Worm (Caenorhabditis elegans) whole organism, L4 larva: Measurements from ENCODE around the gene K07E3.2.

Experiments used
- F10B5.3 ChIP-seq: sonication (generic microtip); optimal IDR thresholded peaks from 2 replicates; lab custom pipeline; 2016; ENCODE audit warnings: mild to moderate bottlenecking, missing genetic modification characterization, missing compliant biosample characterization
- F26F4.8 ChIP-seq: fragments of 200-800 bp; sonication (Bioruptor generic); conservative IDR thresholded peaks from 2 replicates; pipeline ENCODE4 v1.3.6; 2022; ENCODE audit warnings: missing genetic modification characterization, missing compliant biosample characterization
- F37D6.2 ChIP-seq: sonication (generic microtip); optimal IDR thresholded peaks from 2 replicates; lab custom pipeline; 2016; ENCODE audit warnings: mild to moderate bottlenecking, missing genetic modification characterization, missing compliant biosample characterization
- Y48G9A.11 ChIP-seq: fragments of 200-800 bp; sonication (Bioruptor generic); IDR thresholded peaks from 2 replicates; pipeline ENCODE4 v1.3.6; 2022; ENCODE audit warnings: missing genetic modification reagents, missing genetic modification characterization, missing compliant biosample characterization
- Y75B8A.6 ChIP-seq: fragments of 200-800 bp; sonication (Bioruptor generic); IDR thresholded peaks from 2 replicates; pipeline ENCODE4 v1.3.6; 2022; ENCODE audit warnings: missing genetic modification reagents, missing genetic modification characterization, missing compliant biosample characterization
- aha-1 ChIP-seq: fragments of 150-350 bp; peaks from one replicate; lab custom pipeline; 2014; ENCODE audit warnings: missing biosample characterization, missing genetic modification characterization
- ceh-20 ChIP-seq: fragments of 200-800 bp; sonication (Bioruptor generic); IDR thresholded peaks from 2 replicates; pipeline ENCODE4 v1.3.6; 2022; ENCODE audit warnings: missing genetic modification reagents, missing genetic modification characterization, missing compliant biosample characterization
- ceh-28 ChIP-seq: fragments of 150-350 bp; optimal IDR thresholded peaks from 2 replicates; lab custom pipeline; 2014; ENCODE audit warnings: missing biosample characterization, missing genetic modification reagents, missing genetic modification characterization
- ceh-82 ChIP-seq: sonication (generic microtip); optimal IDR thresholded peaks from 2 replicates; lab custom pipeline; 2017; ENCODE audit warnings: missing biosample characterization, missing genetic modification characterization
- ces-1 ChIP-seq: fragments of 150-350 bp; sonication (generic microtip); optimal IDR thresholded peaks from 4 replicates; lab custom pipeline; 2014; ENCODE audit warnings: missing biosample characterization, missing genetic modification reagents, missing genetic modification characterization
- cey-2 ChIP-seq: sonication (generic microtip); optimal IDR thresholded peaks from 3 replicates; lab custom pipeline; 2017; ENCODE audit warnings: missing genetic modification characterization, mild to moderate bottlenecking, missing compliant biosample characterization, antibody characterized with exemption, borderline replicate concordance; ENCODE audit not compliant: insufficient read depth
- daf-16 ChIP-seq, 3 experiments: sonication (generic microtip); optimal IDR thresholded peaks; 2 replicates each; lab custom pipeline; 2016 to 2017; ENCODE audit warnings: missing genetic modification characterization in 3 of 3, missing genetic modification reagents in 3 of 3, mild to moderate bottlenecking in 2 of 3, missing compliant biosample characterization in 2 of 3, missing biosample characterization in 1 of 3, moderate library complexity in 1 of 3
- daf-19 ChIP-seq: fragments of 200-800 bp; sonication (Bioruptor generic); conservative IDR thresholded peaks from 2 replicates; pipeline ENCODE4 v1.3.6; 2022; ENCODE audit warnings: missing genetic modification characterization, missing compliant biosample characterization
- duxl-1 ChIP-seq: sonication (generic microtip); optimal IDR thresholded peaks from 2 replicates; lab custom pipeline; 2016; ENCODE audit warnings: mild to moderate bottlenecking, missing genetic modification characterization, moderate library complexity, missing compliant biosample characterization; ENCODE audit not compliant: poor library complexity
- dve-1 ChIP-seq: sonication (generic microtip); optimal IDR thresholded peaks from 2 replicates; lab custom pipeline; 2017; ENCODE audit warnings: antibody characterized with exemption, mild to moderate bottlenecking, missing genetic modification characterization, missing compliant biosample characterization; ENCODE audit not compliant: insufficient read depth
- egl-27 ChIP-seq: sonication (generic microtip); optimal IDR thresholded peaks from 3 replicates; lab custom pipeline; 2017; ENCODE audit warnings: missing biosample characterization, missing genetic modification reagents, missing genetic modification characterization
- hlh-11 ChIP-seq: fragments of 200-800 bp; sonication (Bioruptor generic); optimal IDR thresholded peaks from 2 replicates; lab custom pipeline; 2018; ENCODE audit warnings: mild to moderate bottlenecking, missing genetic modification characterization, missing compliant biosample characterization
- hlh-30 ChIP-seq: sonication (generic microtip); optimal IDR thresholded peaks from 2 replicates; lab custom pipeline; 2017; ENCODE audit warnings: antibody characterized with exemption, mild to moderate bottlenecking, missing genetic modification characterization, missing compliant biosample characterization; ENCODE audit not compliant: insufficient read depth
- lin-15B ChIP-seq: fragments of 150-350 bp; sonication (generic microtip); optimal IDR thresholded peaks from 3 replicates; lab custom pipeline; 2014; ENCODE audit warnings: missing biosample characterization, missing genetic modification characterization
- lin-39 ChIP-seq: fragments of 150-350 bp; optimal IDR thresholded peaks from 2 replicates; lab custom pipeline; 2014; ENCODE audit warnings: missing biosample characterization, missing genetic modification reagents, missing genetic modification characterization
- lsy-2 ChIP-seq, 2 experiments: fragments of 150-350 bp in 1 of 2; sonication (generic microtip) in 1 of 2; optimal IDR thresholded peaks; 2 replicates each; lab custom pipeline; 2014 to 2017; ENCODE audit warnings: missing biosample characterization in 2 of 2, missing genetic modification characterization in 2 of 2
- madf-5 ChIP-seq, 2 experiments: fragments of 200-800 bp; sonication (Bioruptor generic); IDR thresholded peaks; 2 replicates each; pipeline ENCODE4 v1.3.6; 2022; ENCODE audit warnings: missing compliant biosample characterization in 2 of 2, missing genetic modification characterization in 2 of 2
- madf-9 ChIP-seq: fragments of 200-800 bp; sonication (Bioruptor generic); conservative IDR thresholded peaks from 2 replicates; pipeline ENCODE4 v1.3.6; 2022; ENCODE audit warnings: missing genetic modification reagents, missing genetic modification characterization, missing compliant biosample characterization
- mdl-1 ChIP-seq, 2 experiments: fragments of 150-350 bp in 1 of 2; sonication (generic microtip) in 1 of 2; optimal IDR thresholded peaks; 2 replicates each; lab custom pipeline; 2014 to 2017; ENCODE audit warnings: missing biosample characterization in 2 of 2, missing genetic modification characterization in 2 of 2
- mes-2 ChIP-seq: sonication (generic microtip); optimal IDR thresholded peaks from 2 replicates; lab custom pipeline; 2016; ENCODE audit warnings: missing genotype, mild to moderate bottlenecking, missing genetic modification characterization, missing compliant biosample characterization; ENCODE audit not compliant: poor library complexity, severe bottlenecking
- mxl-3 ChIP-seq: fragments of 200-800 bp; sonication (Bioruptor generic); optimal IDR thresholded peaks from 2 replicates; lab custom pipeline; 2018; ENCODE audit warnings: mild to moderate bottlenecking, missing genetic modification characterization, missing compliant biosample characterization
- nhr-10 ChIP-seq: fragments of 150-350 bp; optimal IDR thresholded peaks from 2 replicates; lab custom pipeline; 2014; ENCODE audit warnings: missing biosample characterization, missing genetic modification characterization
- nhr-11 ChIP-seq: fragments of 150-350 bp; optimal IDR thresholded peaks from 2 replicates; lab custom pipeline; 2014; ENCODE audit warnings: missing biosample characterization, missing genetic modification characterization
- nhr-111 ChIP-seq: fragments of 200-800 bp; sonication (Bioruptor generic); optimal IDR thresholded peaks from 2 replicates; lab custom pipeline; 2018; ENCODE audit warnings: mild to moderate bottlenecking, missing genetic modification characterization, missing compliant biosample characterization
- nhr-42 ChIP-seq: fragments of 200-800 bp; sonication (Bioruptor generic); IDR thresholded peaks from 2 replicates; pipeline ENCODE4 v1.3.6; 2022; ENCODE audit warnings: missing genetic modification characterization, missing compliant biosample characterization
- nhr-48 ChIP-seq: sonication (generic microtip); optimal IDR thresholded peaks from 2 replicates; lab custom pipeline; 2016; ENCODE audit warnings: mild to moderate bottlenecking, missing genetic modification characterization, missing compliant biosample characterization
- nhr-6 ChIP-seq: fragments of 150-350 bp; optimal IDR thresholded peaks from 2 replicates; lab custom pipeline; 2014; ENCODE audit warnings: missing biosample characterization, missing genetic modification characterization
- nhr-77 ChIP-seq: fragments of 150-350 bp; optimal IDR thresholded peaks from 2 replicates; lab custom pipeline; 2014; ENCODE audit warnings: missing biosample characterization, missing genetic modification characterization
- pha-4 ChIP-seq, 2 experiments: fragments of 150-350 bp in 1 of 2; fragments of 200-800 bp in 1 of 2; sonication (Bioruptor generic) in 1 of 2; IDR thresholded peaks in 1 of 2; optimal IDR thresholded peaks in 1 of 2; 2 replicates each; pipeline versions ENCODE4 v1.3.6 to Lab custom; 2014 to 2022; ENCODE audit warnings: missing genetic modification characterization in 2 of 2, missing genetic modification reagents in 2 of 2, missing biosample characterization in 1 of 2, missing compliant biosample characterization in 1 of 2
- set-16 ChIP-seq: fragments of 200-800 bp; sonication (Bioruptor generic); IDR thresholded peaks from 2 replicates; pipeline ENCODE4 v1.3.6; 2022; ENCODE audit warnings: missing genetic modification reagents, missing genetic modification characterization, missing compliant biosample characterization
- skn-1 ChIP-seq: fragments of 150-350 bp; optimal IDR thresholded peaks from 2 replicates; lab custom pipeline; 2014; ENCODE audit warnings: missing biosample characterization, missing genetic modification characterization
- spr-3 ChIP-seq: fragments of 200-800 bp; sonication (Bioruptor generic); optimal IDR thresholded peaks from 2 replicates; lab custom pipeline; 2018; ENCODE audit warnings: mild to moderate bottlenecking, missing genetic modification characterization, missing compliant biosample characterization
- tag-97 ChIP-seq: fragments of 200-800 bp; sonication (Bioruptor generic); IDR thresholded peaks from 2 replicates; pipeline ENCODE4 v1.3.6; 2022; ENCODE audit warnings: missing genetic modification characterization, missing compliant biosample characterization
- unc-130 ChIP-seq: sonication (generic microtip); optimal IDR thresholded peaks from 2 replicates; lab custom pipeline; 2016; ENCODE audit warnings: missing genetic modification reagents, missing genetic modification characterization, missing compliant biosample characterization
- unc-62 ChIP-seq, 3 experiments: fragments of 150-350 bp in 1 of 3; sonication (generic microtip); optimal IDR thresholded peaks in 2 of 3; peaks in 1 of 3; 1 replicate in 1 of 3; 2 replicates in 2 of 3; lab custom pipeline; 2014 to 2017; ENCODE audit warnings: missing biosample characterization in 3 of 3, missing genetic modification characterization in 3 of 3, missing genetic modification reagents in 3 of 3, missing genotype in 1 of 3
- vab-7 ChIP-seq: fragments of 200-800 bp; sonication (Bioruptor generic); IDR thresholded peaks from 2 replicates; pipeline ENCODE4 v1.3.6; 2022; ENCODE audit warnings: missing genetic modification reagents, missing genetic modification characterization, missing compliant biosample characterization
- zfp-2 ChIP-seq: sonication (generic microtip); optimal IDR thresholded peaks from 2 replicates; lab custom pipeline; 2016; ENCODE audit warnings: mild to moderate bottlenecking, missing genetic modification characterization, missing compliant biosample characterization
- zfp-3 ChIP-seq: fragments of 200-800 bp; sonication (Bioruptor generic); conservative IDR thresholded peaks from 2 replicates; pipeline ENCODE4 v1.3.6; 2022; ENCODE audit warnings: missing genetic modification reagents, missing genetic modification characterization, missing compliant biosample characterization
- zip-11 ChIP-seq: fragments of 200-800 bp; sonication (Bioruptor generic); IDR thresholded peaks from 2 replicates; pipeline ENCODE4 v1.3.6; 2022; ENCODE audit warnings: missing genetic modification characterization, missing compliant biosample characterization
- zip-2 ChIP-seq: fragments of 150-350 bp; optimal IDR thresholded peaks from 2 replicates; lab custom pipeline; 2014; ENCODE audit warnings: missing biosample characterization, missing genetic modification characterization
- ztf-7 ChIP-seq: fragments of 150-350 bp; optimal IDR thresholded peaks from 2 replicates; lab custom pipeline; 2014; ENCODE audit warnings: missing biosample characterization, missing genetic modification characterization

Gene K07E3.2

DNA sequence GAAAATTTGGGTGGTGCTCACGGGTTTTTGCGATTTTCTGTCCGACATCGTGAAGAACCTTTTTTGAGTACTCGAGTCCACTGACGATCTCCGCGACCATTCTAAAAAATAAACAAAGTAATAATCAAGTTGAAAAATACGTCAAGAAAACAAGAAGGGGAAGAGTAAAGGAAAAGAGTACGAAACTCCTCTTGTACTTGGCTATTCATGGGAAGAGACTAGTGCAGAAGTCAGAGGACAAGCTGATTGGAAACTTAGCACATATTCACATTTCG is 17.7 kb upstream of the K07E3.2 start, which contains the start of gene dao-3:
dao-3 (minus strand) TSS at position 101 of the 275 bp plus-strand sequence.
- TF ChIP-seq ceh-20 (no peak), tag-97 (GFP tag; lab: Robert Waterston, UW) (no peak), unc-130 (GFP tag; lab: Kevin White, UChicago) (no peak), nhr-42 (GFP tag; lab: Robert Waterston, UW) (no peak), F26F4.8 (GFP tag; lab: Robert Waterston, UW) (no peak), lin-39 (tag; lab: Kevin White, UChicago) (no peak), madf-9 (GFP tag; lab: Robert Waterston, UW) (no peak)

ce11 chrX:8086725-8087641 is 17.1 kb upstream of the K07E3.2 start:
- TF ChIP-seq lin-15B (tag; lab: Kevin White, UChicago) (no peak), zfp-3 (GFP tag; lab: Robert Waterston, UW) (peak; percentile 89; the same call in 1 of the 2 replicates), Y48G9A.11 (GFP tag; lab: Robert Waterston, UW) (no peak), cey-2 (no peak), ceh-82 (tag; lab: Kevin White, UChicago) (no peak), unc-62 (GFP tag; optimal IDR thresholded peaks at IDR 0.05 in 1 of 2; lab: Kevin White, UChicago) (peak in 1 of 2 experiments; percentile 54), unc-62 (tag; optimal IDR thresholded peaks at IDR 0.05; lab: Kevin White, UChicago) (no peak), hlh-30 (tag; lab: Kevin White, UChicago) (no peak), pha-4 (GFP tag; IDR thresholded peaks at IDR 0.05; lab: Robert Waterston, UW) (no peak), pha-4 (tag; optimal IDR thresholded peaks at IDR 0.05; lab: Kevin White, UChicago) (no peak), lsy-2 (tag; optimal IDR thresholded peaks at IDR 0.05; lab: Kevin White, UChicago) (peak in 1 of 2 experiments; percentile 19), F37D6.2 (tag; lab: Kevin White, UChicago) (no peak), ceh-28 (tag; lab: Kevin White, UChicago) (peak; percentile 18), daf-16 (GFP tag; optimal IDR thresholded peaks at IDR 0.05; lab: Kevin White, UChicago) (no peak), daf-16 (tag; optimal IDR thresholded peaks at IDR 0.05; lab: Kevin White, UChicago) (peak; percentile 87), mdl-1 (tag; optimal IDR thresholded peaks at IDR 0.05; lab: Kevin White, UChicago) (no peak), skn-1 (no peak), set-16 (no peak), nhr-6 (tag; lab: Kevin White, UChicago) (no peak), duxl-1 (tag; lab: Kevin White, UChicago) (no peak), ces-1 (GFP tag; lab: Kevin White, UChicago) (no peak), dve-1 (tag; lab: Kevin White, UChicago) (peak; percentile 21), Y75B8A.6 (GFP tag; lab: Robert Waterston, UW) (no peak), nhr-111 (GFP tag; lab: Kevin White, UChicago) (no peak), aha-1 (peak; percentile 87), nhr-77 (no peak), zfp-2 (tag; lab: Kevin White, UChicago) (no peak), daf-19 (GFP tag; lab: Robert Waterston, UW) (no peak), spr-3 (GFP tag; lab: Kevin White, UChicago) (no peak), ztf-7 (tag; lab: Kevin White, UChicago) (no peak), nhr-48 (no peak), zip-2 (tag; lab: Kevin White, UChicago) (no peak), hlh-11 (tag; lab: Kevin White, UChicago) (peak; percentile 15), zip-11 (GFP tag; lab: Robert Waterston, UW) (no peak), vab-7 (GFP tag; lab: Robert Waterston, UW) (no peak), madf-5 (GFP tag; IDR thresholded peaks at IDR 0.05; lab: Robert Waterston, UW) (no peak), nhr-10 (tag; lab: Kevin White, UChicago) (no peak), mxl-3 (no peak), mes-2 (tag; lab: Kevin White, UChicago) (no peak), nhr-11 (no peak), egl-27 (tag; lab: Kevin White, UChicago) (no peak), F10B5.3 (tag; lab: Kevin White, UChicago) (no peak)
